Fruit fly (Drosophila melanogaster): Measurements from ENCODE around the gene SAK.

DNA sequence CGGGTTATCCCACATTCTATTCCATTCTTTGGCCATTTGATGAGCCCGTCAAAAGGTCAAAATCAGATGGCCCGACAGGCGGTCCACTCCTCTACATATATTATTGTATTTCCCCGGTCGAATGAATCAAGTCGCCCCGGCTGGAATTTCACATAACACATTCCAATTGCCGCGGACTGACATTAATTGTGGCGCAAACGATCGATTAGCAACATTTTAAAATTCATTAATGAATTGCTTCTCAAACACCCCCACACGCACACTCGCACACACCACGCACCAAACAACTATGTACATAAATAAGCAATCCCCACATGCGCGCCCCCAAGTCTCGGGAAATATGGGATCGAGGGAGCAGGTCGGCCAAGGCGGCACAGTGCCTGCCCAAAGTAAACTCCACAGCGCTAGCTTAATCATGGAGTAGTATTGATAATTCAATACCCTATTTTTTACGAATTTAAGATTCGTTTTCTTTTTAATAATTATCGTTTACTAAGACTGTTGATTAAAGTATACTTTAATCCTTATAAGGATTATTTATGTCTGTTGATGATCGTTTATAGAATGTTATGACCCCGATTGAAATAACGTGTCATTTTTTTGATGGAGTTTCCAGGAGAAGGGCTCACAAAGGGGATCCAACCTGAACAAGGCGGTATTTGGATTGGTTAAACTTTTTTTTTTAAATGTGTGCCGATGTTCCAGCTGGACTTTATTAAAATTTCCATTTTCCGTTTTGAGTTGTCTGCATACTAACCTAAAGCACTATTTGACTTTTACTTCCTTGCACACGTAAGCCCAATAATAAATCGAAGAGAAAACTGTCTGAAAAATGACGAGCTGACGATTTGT is 50.2 kb downstream of the SAK start:
- TF ChIP-seq Hr39 (GFP tag; optimal IDR thresholded peaks at IDR 0.05) (no peak), CG15336 (GFP tag; IDR thresholded peaks at IDR 0.05) (no peak), CG3919 (GFP tag; optimal IDR thresholded peaks at IDR 0.05) (no peak)

Measured in whole organism, prepupa.